Fruit fly (Drosophila melanogaster) whole organism, embryonic: ENCODE results near the gene Phb1.
A peak's percentile ranks its signal among the peaks of the same experiment; 100 is the strongest.

Experiments
- Abd-B ChIP-seq: fragments of 200-800 bp; sonication (Bioruptor generic); optimal IDR thresholded peaks from 2 replicates; lab custom pipeline; 2018; ENCODE audit warnings: missing biosample characterization, mild to moderate bottlenecking, missing genetic modification characterization, moderate library complexity
- Ada2b ChIP-seq: fragments of 200-800 bp; sonication (Bioruptor generic); IDR thresholded peaks from 2 replicates; pipeline ENCODE4 v1.3.6; 2022; ENCODE audit warnings: missing biosample characterization, missing genetic modification characterization
- Atf-2 ChIP-seq: fragments of 200-800 bp; sonication (Bioruptor generic); optimal IDR thresholded peaks from 2 replicates; lab custom pipeline; 2016; ENCODE audit warnings: missing biosample characterization, missing genetic modification characterization
- Atf6 ChIP-seq: fragments of 200-800 bp; sonication (Bioruptor generic); IDR thresholded peaks from 2 replicates; pipeline ENCODE4 v1.3.6; 2022; ENCODE audit warnings: missing biosample characterization, missing genetic modification characterization
- B-H1 ChIP-seq: fragments of 200-800 bp; sonication (Bioruptor generic); IDR thresholded peaks from 3 replicates; pipeline ENCODE4 v1.3.6; 2022; ENCODE audit warnings: missing biosample characterization, missing genetic modification characterization
- Bteb2 ChIP-seq: fragments of 200-800 bp; sonication (Bioruptor generic); optimal IDR thresholded peaks from 2 replicates; lab custom pipeline; 2016; ENCODE audit warnings: missing biosample characterization, missing genetic modification characterization
- C15 ChIP-seq: fragments of 200-800 bp; sonication (Bioruptor generic); IDR thresholded peaks from 3 replicates; pipeline ENCODE4 v1.3.6; 2022; ENCODE audit warnings: missing biosample characterization, missing genetic modification characterization
- CG12104 ChIP-seq: fragments of 200-800 bp; sonication (Bioruptor generic); optimal IDR thresholded peaks from 3 replicates; lab custom pipeline; 2016; ENCODE audit warnings: missing biosample characterization, missing genetic modification characterization
- CG15269 ChIP-seq: fragments of 200-800 bp; sonication (Bioruptor generic); optimal IDR thresholded peaks from 2 replicates; lab custom pipeline; 2018; ENCODE audit warnings: missing biosample characterization, mild to moderate bottlenecking, missing genetic modification characterization, moderate library complexity
- CG18599 ChIP-seq: fragments of 200-800 bp; sonication (Bioruptor generic); optimal IDR thresholded peaks from 3 replicates; lab custom pipeline; 2017; ENCODE audit warnings: missing biosample characterization, missing genetic modification characterization, mild to moderate bottlenecking, moderate library complexity, missing genetic modification reagents
- CG2875 ChIP-seq: fragments of 200-800 bp; sonication (Bioruptor generic); optimal IDR thresholded peaks from 2 replicates; lab custom pipeline; 2017; ENCODE audit warnings: missing biosample characterization, mild to moderate bottlenecking, missing genetic modification characterization, missing genetic modification reagents
- CG2889 ChIP-seq: fragments of 200-800 bp; sonication (Bioruptor generic); IDR thresholded peaks from 3 replicates; pipeline ENCODE4 v1.3.6; 2022; ENCODE audit warnings: missing biosample characterization, missing genetic modification characterization
- CG30431 ChIP-seq: fragments of 200-800 bp; sonication (Bioruptor generic); optimal IDR thresholded peaks from 2 replicates; lab custom pipeline; 2017; ENCODE audit warnings: missing biosample characterization, missing genetic modification characterization
- CG31365 ChIP-seq: fragments of 200-800 bp; sonication (Bioruptor generic); optimal IDR thresholded peaks from 2 replicates; lab custom pipeline; 2018; ENCODE audit warnings: missing biosample characterization, mild to moderate bottlenecking, missing genetic modification characterization
- CG31441 ChIP-seq: fragments of 200-800 bp; sonication (Bioruptor generic); IDR thresholded peaks from 2 replicates; pipeline ENCODE4 v1.3.6; 2022; ENCODE audit warnings: missing biosample characterization, missing genetic modification characterization
- CG32532 ChIP-seq: fragments of 200-800 bp; sonication (Bioruptor generic); IDR thresholded peaks from 2 replicates; pipeline ENCODE4 v1.3.6; 2022; ENCODE audit warnings: missing biosample characterization, missing genetic modification characterization
- CG3838 ChIP-seq: fragments of 200-800 bp; sonication (Bioruptor generic); optimal IDR thresholded peaks from 3 replicates; lab custom pipeline; 2016; ENCODE audit warnings: missing biosample characterization, missing genetic modification characterization
- CG4328 ChIP-seq: fragments of 200-800 bp; sonication (Bioruptor generic); optimal IDR thresholded peaks from 3 replicates; lab custom pipeline; 2017; ENCODE audit warnings: missing biosample characterization, missing genetic modification reagents, missing genetic modification characterization
- CG43689 ChIP-seq: fragments of 200-800 bp; sonication (Bioruptor generic); IDR thresholded peaks from 2 replicates; pipeline ENCODE4 v1.3.6; 2022; ENCODE audit warnings: missing biosample characterization, missing genetic modification characterization
- CG5180 ChIP-seq: fragments of 200-800 bp; sonication (Bioruptor generic); optimal IDR thresholded peaks from 3 replicates; lab custom pipeline; 2017; ENCODE audit warnings: missing biosample characterization, missing genetic modification characterization, mild to moderate bottlenecking, moderate library complexity, missing genetic modification reagents
- CG5953 ChIP-seq: fragments of 200-800 bp; sonication (Bioruptor generic); IDR thresholded peaks from 2 replicates; pipeline ENCODE4 v1.3.6; 2022; ENCODE audit warnings: missing biosample characterization, missing genetic modification characterization
- CG8388 ChIP-seq: fragments of 200-800 bp; sonication (Bioruptor generic); optimal IDR thresholded peaks from 2 replicates; lab custom pipeline; 2019; ENCODE audit warnings: missing biosample characterization, mild to moderate bottlenecking, missing genetic modification characterization, moderate library complexity
- CG9215 ChIP-seq: fragments of 200-800 bp; sonication (Bioruptor generic); IDR thresholded peaks from 2 replicates; pipeline ENCODE4 v1.3.6; 2022; ENCODE audit warnings: missing biosample characterization, missing genetic modification characterization
- HLH4C ChIP-seq: fragments of 200-800 bp; sonication (Bioruptor generic); IDR thresholded peaks from 3 replicates; pipeline ENCODE4 v1.3.6; 2022; ENCODE audit warnings: missing biosample characterization, missing genetic modification characterization; ENCODE audit not compliant: partially characterized antibody
- HLHmδ ChIP-seq: fragments of 200-800 bp; sonication (Bioruptor generic); optimal IDR thresholded peaks from 2 replicates; lab custom pipeline; 2018; ENCODE audit warnings: missing biosample characterization, mild to moderate bottlenecking, missing genetic modification characterization, moderate library complexity
- HmgZ ChIP-seq: fragments of 200-800 bp; sonication (Bioruptor generic); optimal IDR thresholded peaks from 2 replicates; lab custom pipeline; 2018; ENCODE audit warnings: missing biosample characterization, mild to moderate bottlenecking, missing genetic modification characterization
- Hmx ChIP-seq: fragments of 200-800 bp; sonication (Bioruptor generic); optimal IDR thresholded peaks from 2 replicates; lab custom pipeline; 2016; ENCODE audit warnings: missing biosample characterization, missing genetic modification characterization
- Kr ChIP-seq: fragments of 200-800 bp; sonication (Bioruptor generic); optimal IDR thresholded peaks from 2 replicates; lab custom pipeline; 2017; ENCODE audit warnings: missing biosample characterization, mild to moderate bottlenecking, missing genetic modification characterization
- Med ChIP-seq: fragments of 200-800 bp; sonication (Bioruptor generic); peaks from one replicate; lab custom pipeline; 2016; ENCODE audit warnings: missing biosample characterization, missing genetic modification characterization, mild to moderate bottlenecking, inconsistent platforms, moderate library complexity
- NC2β ChIP-seq: fragments of 200-800 bp; sonication (Bioruptor generic); optimal IDR thresholded peaks from 2 replicates; lab custom pipeline; 2016; ENCODE audit warnings: missing biosample characterization, missing genetic modification characterization
- Stat92E ChIP-seq, 3 experiments: fragments of >200 bp in 2 of 3; fragments of 200-800 bp in 1 of 3; sonication (Bioruptor generic) in 1 of 3; optimal IDR thresholded peaks; 2 replicates each; lab custom pipeline; 2017 to 2019; ENCODE audit warnings: missing biosample characterization in 3 of 3, missing genetic modification characterization in 3 of 3, mild to moderate bottlenecking in 1 of 3, moderate library complexity in 1 of 3
- cato ChIP-seq: fragments of 200-800 bp; sonication (Bioruptor generic); optimal IDR thresholded peaks from 2 replicates; lab custom pipeline; 2016; ENCODE audit warnings: missing biosample characterization, missing genetic modification characterization, borderline replicate concordance
- crc ChIP-seq: fragments of 200-800 bp; sonication (Bioruptor generic); optimal IDR thresholded peaks from 2 replicates; lab custom pipeline; 2016; ENCODE audit warnings: missing biosample characterization, missing genetic modification characterization
- emc ChIP-seq: fragments of 200-800 bp; sonication (Bioruptor generic); optimal IDR thresholded peaks from 2 replicates; lab custom pipeline; 2016; ENCODE audit warnings: missing biosample characterization, missing genetic modification characterization
- insv ChIP-seq, 2 experiments: fragments of 200-800 bp; sonication (Bioruptor generic); optimal IDR thresholded peaks; 3 replicates each; lab custom pipeline; 2016 to 2018; ENCODE audit warnings: missing biosample characterization in 2 of 2, missing genetic modification characterization in 2 of 2
- lmd ChIP-seq: fragments of 200-800 bp; sonication (Bioruptor generic); IDR thresholded peaks from 2 replicates; pipeline ENCODE4 v1.3.6; 2022; ENCODE audit warnings: missing biosample characterization, missing genetic modification characterization
- luna ChIP-seq: fragments of 200-800 bp; sonication (Bioruptor generic); optimal IDR thresholded peaks from 2 replicates; lab custom pipeline; 2016; ENCODE audit warnings: missing biosample characterization, missing genetic modification characterization
- peb ChIP-seq: fragments of 200-800 bp; sonication (Bioruptor generic); IDR thresholded peaks from 2 replicates; pipeline ENCODE4 v1.3.6; 2022; ENCODE audit warnings: missing biosample characterization, missing genetic modification characterization
- pho ChIP-seq: fragments of 200-800 bp; sonication (Bioruptor generic); optimal IDR thresholded peaks from 2 replicates; lab custom pipeline; 2016; ENCODE audit warnings: missing biosample characterization, missing genetic modification characterization
- pnt ChIP-seq: fragments of 200-800 bp; sonication (Bioruptor generic); optimal IDR thresholded peaks from 3 replicates; lab custom pipeline; 2016; ENCODE audit warnings: missing biosample characterization, missing genetic modification characterization
- pros ChIP-seq: fragments of 200-800 bp; sonication (Bioruptor generic); optimal IDR thresholded peaks from 3 replicates; lab custom pipeline; 2019; ENCODE audit warnings: missing biosample characterization, mild to moderate bottlenecking, missing genetic modification characterization, moderate library complexity
- rib ChIP-seq: fragments of 200-800 bp; sonication (Bioruptor generic); IDR thresholded peaks from 2 replicates; pipeline ENCODE4 v1.3.6; 2022; ENCODE audit warnings: missing biosample characterization, missing genetic modification characterization
- salm ChIP-seq: fragments of 200-800 bp; sonication (Bioruptor generic); optimal IDR thresholded peaks from 2 replicates; lab custom pipeline; 2018; ENCODE audit warnings: missing biosample characterization, mild to moderate bottlenecking, missing genetic modification characterization
- scrt ChIP-seq: fragments of 200-800 bp; sonication (Bioruptor generic); optimal IDR thresholded peaks from 2 replicates; lab custom pipeline; 2018; ENCODE audit warnings: missing biosample characterization, mild to moderate bottlenecking, missing genetic modification characterization, moderate library complexity
- seq ChIP-seq: fragments of 200-800 bp; sonication (Bioruptor generic); IDR thresholded peaks from 2 replicates; pipeline ENCODE4 v1.3.6; 2022; ENCODE audit warnings: missing biosample characterization, missing genetic modification characterization
- sima ChIP-seq: fragments of 200-800 bp; sonication (Bioruptor generic); optimal IDR thresholded peaks from 2 replicates; lab custom pipeline; 2016; ENCODE audit warnings: missing biosample characterization, missing genetic modification characterization
- sug ChIP-seq: fragments of 200-800 bp; optimal IDR thresholded peaks from 2 replicates; lab custom pipeline; 2019; ENCODE audit warnings: missing biosample characterization, mild to moderate bottlenecking, missing genetic modification characterization, moderate library complexity
- unpg ChIP-seq: fragments of 200-800 bp; sonication (Bioruptor generic); optimal IDR thresholded peaks from 3 replicates; lab custom pipeline; 2018; ENCODE audit warnings: missing biosample characterization, mild to moderate bottlenecking, missing genetic modification characterization, moderate library complexity
- usp ChIP-seq: fragments of >200 bp; optimal IDR thresholded peaks from 2 replicates; lab custom pipeline; 2017; ENCODE audit warnings: missing biosample characterization, missing genetic modification characterization

Phb1 gene

dm6 chr2L:19164933-19165813 lies 41.5 kb upstream of the Phb1 start (continued):
- TF ChIP-seq Med (GFP tag; lab: Kevin White, UChicago) (peak; percentile 99), salm (tag; lab: Kevin White, UChicago) (peak; percentile 95), usp (GFP tag; lab: Kevin White, UChicago) (no peak), CG32532 (peak; percentile 98), CG8388 (GFP tag; lab: Kevin White, UChicago) (peak; percentile 98), Kr (GFP tag; lab: Kevin White, UChicago) (no peak), HLHmδ (GFP tag; lab: Kevin White, UChicago) (no peak), CG31365 (tag; lab: Kevin White, UChicago) (peak; percentile 87), C15 (GFP tag; lab: Robert Waterston, UW) (peak; percentile 92; the same call in 2 of the 3 replicates), CG2875 (GFP tag; lab: Kevin White, UChicago) (peak; percentile 98), B-H1 (GFP tag; lab: Robert Waterston, UW) (peak; percentile 97), CG4328 (GFP tag; lab: Kevin White, UChicago) (peak; percentile 92), scrt (GFP tag; lab: Kevin White, UChicago) (peak; percentile 100), CG30431 (GFP tag; lab: Kevin White, UChicago) (peak; percentile 80), CG43689 (GFP tag; lab: Robert Waterston, UW) (peak; percentile 92), Bteb2 (GFP tag; lab: Kevin White, UChicago) (peak; percentile 94), crc (GFP tag; lab: Kevin White, UChicago) (peak; percentile 96), Atf-2 (GFP tag; lab: Kevin White, UChicago) (peak; percentile 92), Atf6 (GFP tag; lab: Robert Waterston, UW) (peak; percentile 97), CG12104 (peak; percentile 90), insv (GFP tag; optimal IDR thresholded peaks at IDR 0.05; lab: Kevin White, UChicago) (peak; percentile 30 to 57), unpg (GFP tag; lab: Kevin White, UChicago) (peak; percentile 98), CG5953 (GFP tag; lab: Robert Waterston, UW) (peak; percentile 92), sug (tag; lab: Kevin White, UChicago) (peak; percentile 88), rib (GFP tag; lab: Robert Waterston, UW) (peak; percentile 92), Abd-B (GFP tag; lab: Kevin White, UChicago) (no peak), HmgZ (peak; percentile 97), peb (GFP tag; lab: Robert Waterston, UW) (peak; percentile 97), HLH4C (GFP tag; lab: Robert Waterston, UW) (no peak), CG9215 (peak; percentile 92), Hmx (peak; percentile 82), CG18599 (GFP tag; lab: Kevin White, UChicago) (peak; percentile 98), CG5180 (GFP tag; lab: Kevin White, UChicago) (peak; percentile 89), luna (peak; percentile 96), Ada2b (GFP tag; lab: Robert Waterston, UW) (peak; percentile 98), CG31441 (GFP tag; lab: Robert Waterston, UW) (peak; percentile 98), cato (GFP tag; lab: Kevin White, UChicago) (peak; percentile 88), pnt (peak; percentile 96), CG3838 (peak; percentile 76), NC2β (GFP tag; lab: Kevin White, UChicago) (peak; percentile 93), lmd (peak; percentile 96), emc (GFP tag; lab: Kevin White, UChicago) (peak; percentile 89), seq (peak; percentile 97), Stat92E (GFP tag; optimal IDR thresholded peaks at IDR 0.05; lab: Kevin White, UChicago) (peak in 1 of 3 experiments; percentile 92), CG2889 (GFP tag; lab: Robert Waterston, UW) (peak; percentile 94), sima (peak; percentile 92), pho (GFP tag; lab: Kevin White, UChicago) (peak; percentile 94), pros (GFP tag; lab: Kevin White, UChicago) (peak; percentile 57), CG15269 (peak; percentile 95)
